Worm (Caenorhabditis elegans): ENCODE measurements around the gene sir-2.2.

DNA sequence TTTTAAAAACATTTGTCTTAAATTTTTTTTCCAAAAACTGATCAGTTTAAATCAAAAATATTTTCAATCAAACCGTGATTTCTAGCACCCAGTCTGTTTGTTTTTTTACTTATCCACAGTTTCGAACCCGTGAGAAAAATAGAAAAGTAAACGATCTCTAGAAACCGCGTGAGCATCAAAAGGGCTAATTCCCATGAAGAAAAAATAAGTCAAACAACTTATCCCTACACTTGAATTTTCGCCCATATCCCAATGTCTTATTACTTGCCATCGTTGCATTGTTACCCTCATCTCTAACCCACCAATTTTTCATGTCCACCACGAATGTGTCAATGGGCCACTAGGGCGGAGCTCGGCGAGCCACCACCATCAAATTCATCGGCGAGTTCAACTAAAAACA lies 9.9 kb downstream of the sir-2.2 start, which contains the start of gene ptr-24:
- TF ChIP-seq ekl-4 (GFP tag; IDR thresholded peaks at IDR 0.05): no peak
- no peak for TF ChIP-seq ceh-91 (GFP tag; IDR thresholded peaks at IDR 0.05)

All from whole organism, young adult.